Worm (Caenorhabditis elegans) whole organism, late embryonic: ENCODE results near the gene F01G4.4.
A peak's percentile ranks its signal among the peaks of the same experiment; 100 is the strongest.

Experiments
- C08G9.2 ChIP-seq: sonication (generic microtip); optimal IDR thresholded peaks from 2 replicates; lab custom pipeline; 2016; ENCODE audit warnings: mild to moderate bottlenecking, missing genetic modification characterization, moderate library complexity, missing compliant biosample characterization
- F13H6.1 ChIP-seq: sonication (generic microtip); optimal IDR thresholded peaks from 2 replicates; lab custom pipeline; 2016; ENCODE audit warnings: missing genetic modification characterization, missing compliant biosample characterization
- K02D7.2 ChIP-seq: sonication (generic microtip); optimal IDR thresholded peaks from 2 replicates; lab custom pipeline; 2017; ENCODE audit warnings: mild to moderate bottlenecking, missing genetic modification characterization, missing compliant biosample characterization
- K09A11.1 ChIP-seq: sonication (generic microtip); optimal IDR thresholded peaks from 2 replicates; lab custom pipeline; 2017; ENCODE audit warnings: antibody characterized with exemption, mild to moderate bottlenecking, missing genetic modification characterization, missing compliant biosample characterization; ENCODE audit not compliant: insufficient read depth
- Y22D7AL.16 ChIP-seq: sonication (generic microtip); optimal IDR thresholded peaks from 2 replicates; lab custom pipeline; 2016; ENCODE audit warnings: missing genetic modification characterization, missing compliant biosample characterization
- ama-1 ChIP-seq: fragments of 150-350 bp; optimal IDR thresholded peaks from 2 replicates; lab custom pipeline; 2014
- ceh-14 ChIP-seq: sonication (generic microtip); optimal IDR thresholded peaks from 2 replicates; lab custom pipeline; 2016; ENCODE audit warnings: missing genotype, missing genetic modification characterization, missing compliant biosample characterization
- ceh-22 ChIP-seq: sonication (generic microtip); optimal IDR thresholded peaks from 2 replicates; lab custom pipeline; 2017; ENCODE audit warnings: missing biosample characterization, missing genetic modification characterization
- ceh-30 ChIP-seq: fragments of 150-350 bp; optimal IDR thresholded peaks from 2 replicates; lab custom pipeline; 2014; ENCODE audit warnings: missing biosample characterization, missing genetic modification characterization
- ceh-31 ChIP-seq: sonication (generic microtip); optimal IDR thresholded peaks from 2 replicates; lab custom pipeline; 2016; ENCODE audit warnings: missing genetic modification characterization, missing compliant biosample characterization
- ceh-34 ChIP-seq: sonication (generic microtip); optimal IDR thresholded peaks from 2 replicates; lab custom pipeline; 2016; ENCODE audit warnings: mild to moderate bottlenecking, missing genetic modification characterization, missing compliant biosample characterization
- ceh-6 ChIP-seq: fragments of 200-800 bp; sonication (Bioruptor generic); optimal IDR thresholded peaks from 2 replicates; lab custom pipeline; 2018; ENCODE audit warnings: mild to moderate bottlenecking, missing genetic modification characterization, missing compliant biosample characterization
- ceh-9 ChIP-seq: sonication (generic microtip); optimal IDR thresholded peaks from 2 replicates; lab custom pipeline; 2016; ENCODE audit warnings: mild to moderate bottlenecking, missing genetic modification characterization, inconsistent platforms, missing compliant biosample characterization
- che-1 ChIP-seq: sonication (generic microtip); optimal IDR thresholded peaks from 2 replicates; lab custom pipeline; 2016; ENCODE audit warnings: mild to moderate bottlenecking, missing genetic modification characterization, missing compliant biosample characterization
- dmd-4 ChIP-seq: sonication (generic microtip); optimal IDR thresholded peaks from 2 replicates; lab custom pipeline; 2016; ENCODE audit warnings: borderline replicate concordance, missing genetic modification characterization, missing compliant biosample characterization
- elt-2 ChIP-seq: sonication (generic microtip); optimal IDR thresholded peaks from 2 replicates; lab custom pipeline; 2016; ENCODE audit warnings: missing genetic modification reagents, missing genetic modification characterization, missing compliant biosample characterization
- elt-4 ChIP-seq: sonication (generic microtip); optimal IDR thresholded peaks from 2 replicates; lab custom pipeline; 2016; ENCODE audit warnings: missing genetic modification characterization, missing compliant biosample characterization
- ets-4 ChIP-seq: sonication (generic microtip); optimal IDR thresholded peaks from 2 replicates; lab custom pipeline; 2016; ENCODE audit warnings: missing genetic modification characterization, missing compliant biosample characterization
- fax-1 ChIP-seq: sonication (generic microtip); optimal IDR thresholded peaks from 2 replicates; lab custom pipeline; 2016; ENCODE audit warnings: missing genotype, missing genetic modification characterization, missing compliant biosample characterization
- fkh-6 ChIP-seq: sonication (generic microtip); optimal IDR thresholded peaks from 2 replicates; lab custom pipeline; 2016; ENCODE audit warnings: missing genetic modification characterization, missing compliant biosample characterization
- hlh-15 ChIP-seq: sonication (generic microtip); optimal IDR thresholded peaks from 2 replicates; lab custom pipeline; 2016; ENCODE audit warnings: missing genetic modification characterization, missing compliant biosample characterization
- hlh-6 ChIP-seq: sonication (generic microtip); optimal IDR thresholded peaks from 2 replicates; lab custom pipeline; 2016; ENCODE audit warnings: missing genotype, missing genetic modification characterization, missing compliant biosample characterization
- mec-3 ChIP-seq: sonication (generic microtip); optimal IDR thresholded peaks from 2 replicates; lab custom pipeline; 2016; ENCODE audit warnings: borderline replicate concordance, missing genetic modification characterization, missing compliant biosample characterization
- pag-3 ChIP-seq: sonication (generic microtip); optimal IDR thresholded peaks from 2 replicates; lab custom pipeline; 2016; ENCODE audit warnings: missing compliant biosample characterization, missing genetic modification characterization, borderline replicate concordance
- pat-9 ChIP-seq: fragments of 200-800 bp; sonication (Bioruptor generic); optimal IDR thresholded peaks from 2 replicates; lab custom pipeline; 2018; ENCODE audit warnings: mild to moderate bottlenecking, missing genetic modification characterization, moderate library complexity, missing compliant biosample characterization
- pha-2 ChIP-seq: sonication (generic microtip); optimal IDR thresholded peaks from 2 replicates; lab custom pipeline; 2017; ENCODE audit warnings: mild to moderate bottlenecking, missing genetic modification characterization, missing compliant biosample characterization
- pha-4 ChIP-seq: fragments of 150-350 bp; optimal IDR thresholded peaks from 2 replicates; lab custom pipeline; 2018; ENCODE audit warnings: missing biosample characterization, missing genetic modification reagents, missing genetic modification characterization
- pqm-1 ChIP-seq: sonication (generic microtip); optimal IDR thresholded peaks from 2 replicates; lab custom pipeline; 2016; ENCODE audit warnings: missing genetic modification characterization, missing compliant biosample characterization
- pros-1 ChIP-seq: fragments of 150-350 bp; optimal IDR thresholded peaks from 2 replicates; lab custom pipeline; 2014; ENCODE audit warnings: missing biosample characterization, missing genetic modification reagents, missing genetic modification characterization
- rnt-1 ChIP-seq: sonication (generic microtip); optimal IDR thresholded peaks from 2 replicates; lab custom pipeline; 2016; ENCODE audit warnings: missing genetic modification characterization, missing compliant biosample characterization
- sox-2 ChIP-seq: fragments of 200-800 bp; sonication (Bioruptor generic); IDR thresholded peaks from 2 replicates; pipeline ENCODE4 v1.3.6; 2022; ENCODE audit warnings: missing genetic modification reagents, missing genetic modification characterization, missing compliant biosample characterization
- sox-4 ChIP-seq: sonication (generic microtip); optimal IDR thresholded peaks from 2 replicates; lab custom pipeline; 2017; ENCODE audit warnings: mild to moderate bottlenecking, missing genetic modification characterization, inconsistent platforms, missing compliant biosample characterization
- tbx-7 ChIP-seq: sonication (generic microtip); optimal IDR thresholded peaks from 2 replicates; lab custom pipeline; 2016; ENCODE audit warnings: missing genotype, missing genetic modification characterization, missing compliant biosample characterization
- unc-42 ChIP-seq: sonication (generic microtip); optimal IDR thresholded peaks from 2 replicates; lab custom pipeline; 2016; ENCODE audit warnings: missing genotype, missing genetic modification characterization, missing compliant biosample characterization
- unc-55 ChIP-seq: sonication (generic microtip); optimal IDR thresholded peaks from 2 replicates; lab custom pipeline; 2017; ENCODE audit warnings: missing biosample characterization, missing genetic modification reagents, missing genetic modification characterization
- ztf-16 ChIP-seq: sonication (generic microtip); optimal IDR thresholded peaks from 2 replicates; lab custom pipeline; 2017; ENCODE audit warnings: missing genetic modification characterization, missing compliant biosample characterization

Gene F01G4.4

DNA sequence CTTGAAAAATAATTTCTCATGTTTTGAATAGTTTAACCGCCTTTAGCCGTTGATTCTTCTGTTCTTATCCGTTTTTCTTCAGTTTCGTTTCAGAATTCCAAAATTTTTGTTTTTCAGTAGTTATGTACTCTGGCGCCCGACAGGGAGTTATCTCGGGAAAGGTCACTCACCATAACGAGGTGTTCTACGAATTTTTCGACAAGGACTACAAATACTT, at the start of gene F01G4.4:
F01G4.4 (plus strand) TSS at position 118 of the 217 bp plus-strand sequence.
- TF ChIP-seq hlh-15 = no peak
- TF ChIP-seq ceh-31 = no peak
- TF ChIP-seq mec-3 (tag; lab: Kevin White, UChicago) = no peak
- TF ChIP-seq ceh-9 (tag; lab: Kevin White, UChicago) = no peak
- TF ChIP-seq pag-3 (tag; lab: Kevin White, UChicago) = no peak
- no peak for TF ChIP-seq K02D7.2 (tag; lab: Kevin White, UChicago)
- TF ChIP-seq ceh-22 (tag; lab: Kevin White, UChicago) = no peak
- no peak for TF ChIP-seq ceh-30
- TF ChIP-seq K09A11.1 (tag; lab: Kevin White, UChicago) = no peak

DNA sequence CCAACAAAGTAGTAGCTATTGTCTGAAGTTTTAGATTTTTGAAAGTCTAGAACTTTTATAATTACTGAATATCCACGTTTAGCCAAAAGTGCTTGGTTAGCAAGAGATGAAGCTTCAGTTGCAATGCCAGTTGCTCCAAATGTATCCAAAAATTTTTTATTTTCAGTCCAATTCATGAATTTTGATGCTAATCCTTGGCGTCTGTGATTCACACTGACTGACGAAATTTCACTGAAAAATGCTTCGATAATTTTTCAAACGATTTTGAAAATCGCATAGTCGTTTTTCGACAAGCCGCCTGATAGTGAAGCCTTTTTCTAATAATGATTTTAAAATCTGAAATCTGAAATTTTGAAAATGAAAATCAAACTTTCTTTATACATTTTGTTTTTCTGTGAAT, 49.1 kb upstream of the F01G4.4 start:
- TF ChIP-seq che-1 (tag; lab: Kevin White, UChicago) (no peak), tbx-7 (tag; lab: Kevin White, UChicago) (no peak), pros-1 (no peak), elt-4 (tag; lab: Kevin White, UChicago) (no peak), unc-42 (no peak), ets-4 (no peak), F13H6.1 (tag; lab: Kevin White, UChicago) (no peak), sox-2 (GFP tag; lab: Robert Waterston, UW) (no peak), C08G9.2 (tag; lab: Kevin White, UChicago) (no peak), pha-2 (tag; lab: Kevin White, UChicago) (no peak), dmd-4 (tag; lab: Kevin White, UChicago) (no peak), K02D7.2 (tag; lab: Kevin White, UChicago) (no peak), unc-55 (GFP tag; lab: Kevin White, UChicago) (no peak), fax-1 (no peak), ceh-9 (tag; lab: Kevin White, UChicago) (no peak), elt-2 (no peak), ztf-16 (no peak)
- TF ChIP-seq, all 69 proteins: peak for 0

DNA sequence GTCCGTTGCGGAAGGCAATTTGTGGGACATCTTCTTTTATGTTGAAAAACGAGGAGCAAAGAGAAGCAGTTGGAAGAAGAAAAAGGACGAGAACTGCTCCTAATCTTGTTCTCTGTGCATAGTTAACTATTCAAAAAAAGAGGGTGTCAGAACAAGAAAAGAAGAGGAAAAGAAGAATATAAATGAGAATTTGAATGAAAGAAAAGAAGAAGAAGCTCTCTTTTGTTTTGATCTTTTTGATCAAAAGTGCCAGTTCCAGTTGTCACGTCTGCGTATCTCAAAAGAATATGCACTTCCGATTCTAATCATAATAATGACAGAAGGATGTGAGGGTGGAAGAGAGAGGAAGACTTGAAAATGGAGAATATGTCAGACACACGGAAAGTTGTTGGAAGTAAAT, 48.2 kb upstream of the F01G4.4 start, which contains the start of gene M7.8:
M7.8 (minus strand) TSS at position 112 of the 400 bp plus-strand sequence.
- TF ChIP-seq ceh-34 (tag; lab: Kevin White, UChicago) (no peak), unc-42 (peak; percentile 41), unc-55 (GFP tag; lab: Kevin White, UChicago) (peak; percentile 32)
- TF ChIP-seq, all 69 proteins: peak for 2

DNA sequence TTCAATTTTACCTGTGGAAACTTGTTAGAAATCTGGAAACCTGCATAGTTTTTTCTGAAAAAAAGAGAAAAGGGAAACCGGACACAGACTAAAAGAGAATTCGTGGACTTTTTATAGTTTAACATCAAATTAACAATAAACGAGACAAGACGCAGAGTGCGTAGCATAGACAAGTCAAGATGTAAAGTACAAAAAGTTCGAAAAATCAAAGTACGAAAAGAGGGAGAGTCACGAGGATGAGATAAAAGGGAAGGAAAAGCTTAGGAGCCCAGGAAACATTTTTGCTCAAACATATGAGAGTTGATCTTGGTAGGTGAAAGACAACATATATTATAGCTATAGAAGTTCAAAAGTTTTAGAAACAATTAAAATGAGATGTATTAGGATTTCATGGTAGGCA, 45.4 kb upstream of the F01G4.4 start, which contains the start of gene M7.12:
M7.12 (minus strand) TSS at position 188 of the 400 bp plus-strand sequence.
- TF ChIP-seq fax-1 (no peak), hlh-6 (tag; lab: Kevin White, UChicago) (no peak), pqm-1 (tag; lab: Kevin White, UChicago) (no peak), ceh-6 (GFP tag; lab: Kevin White, UChicago) (no peak), sox-4 (tag; lab: Kevin White, UChicago) (no peak)

DNA sequence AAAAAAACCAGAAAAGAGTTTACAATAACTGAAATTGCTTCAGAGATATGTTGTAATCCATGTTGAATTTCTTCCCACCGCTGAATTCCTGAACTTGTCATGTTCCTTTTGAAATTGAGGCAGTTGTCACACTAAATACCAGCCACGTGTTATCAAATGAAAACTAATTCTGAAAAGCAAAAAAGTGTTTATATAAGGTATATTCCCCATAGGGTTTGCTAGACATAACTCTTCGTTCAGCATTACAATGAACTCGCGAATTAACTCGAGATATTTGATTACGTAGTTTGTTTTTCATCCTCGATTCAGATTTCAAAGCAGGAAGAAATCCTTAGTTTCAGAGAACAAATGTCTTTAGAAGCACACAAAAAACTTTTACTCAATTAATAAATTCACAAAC, 42.9 kb upstream of the F01G4.4 start, which contains the start of gene str-3:
str-3 (minus strand) TSS at position 101 of the 400 bp plus-strand sequence.
- no peak for TF ChIP-seq elt-4 (tag; lab: Kevin White, UChicago)
- TF ChIP-seq ceh-14 (tag; lab: Kevin White, UChicago) = no peak
- no peak for TF ChIP-seq fkh-6 (tag; lab: Kevin White, UChicago)
- TF ChIP-seq Y22D7AL.16 (tag; lab: Kevin White, UChicago) = no peak
- no peak for TF ChIP-seq dmd-4 (tag; lab: Kevin White, UChicago)
- TF ChIP-seq ceh-34 (tag; lab: Kevin White, UChicago) = no peak
- TF ChIP-seq K09A11.1 (tag; lab: Kevin White, UChicago) = no peak
- TF ChIP-seq sox-2 (GFP tag; lab: Robert Waterston, UW) = no peak
- no peak for TF ChIP-seq unc-55 (GFP tag; lab: Kevin White, UChicago)
- no peak for TF ChIP-seq ama-1 (lab: Kevin White, UChicago)
- no peak for TF ChIP-seq hlh-6 (tag; lab: Kevin White, UChicago)
- no peak for TF ChIP-seq pag-3 (tag; lab: Kevin White, UChicago)
- no peak for TF ChIP-seq rnt-1 (tag; lab: Kevin White, UChicago)
- TF ChIP-seq ceh-6 (GFP tag; lab: Kevin White, UChicago) = no peak
- TF ChIP-seq mec-3 (tag; lab: Kevin White, UChicago) = no peak
- no peak for TF ChIP-seq ceh-9 (tag; lab: Kevin White, UChicago)
- TF ChIP-seq pat-9 (tag; lab: Kevin White, UChicago) = no peak
- TF ChIP-seq sox-4 (tag; lab: Kevin White, UChicago) = no peak
- TF ChIP-seq pha-4 (tag; lab: Kevin White, UChicago) = no peak
